Worm (Caenorhabditis elegans) whole organism, early embryonic: ENCODE results near the gene M03C11.6.
"Not testable (repeated sequence)": the region's sequence is repeated elsewhere in the genome, so short reads cannot be mapped to it uniquely, and the experiment has no call there.

Experiments used
- B0310.2 ChIP-seq: sonication (generic microtip); optimal IDR thresholded peaks from 2 replicates; lab custom pipeline; 2016; ENCODE audit warnings: mild to moderate bottlenecking, missing genetic modification characterization, missing compliant biosample characterization
- F13C5.2 ChIP-seq: sonication (generic microtip); optimal IDR thresholded peaks from 2 replicates; lab custom pipeline; 2017; ENCODE audit warnings: mild to moderate bottlenecking, missing genetic modification characterization, inconsistent platforms, missing compliant biosample characterization
- aly-1 ChIP-seq: sonication (generic microtip); optimal IDR thresholded peaks from 2 replicates; lab custom pipeline; 2016; ENCODE audit warnings: missing genetic modification characterization, missing compliant biosample characterization
- ama-1 ChIP-seq: fragments of 150-350 bp; optimal IDR thresholded peaks from 2 replicates; lab custom pipeline; 2014
- ceh-13 ChIP-seq: fragments of 200-800 bp; sonication (Bioruptor generic); optimal IDR thresholded peaks from 2 replicates; lab custom pipeline; 2018; ENCODE audit warnings: mild to moderate bottlenecking, missing genetic modification characterization, missing compliant biosample characterization
- ceh-36 ChIP-seq: sonication (generic microtip); optimal IDR thresholded peaks from 2 replicates; lab custom pipeline; 2016; ENCODE audit warnings: missing genetic modification characterization, inconsistent platforms, missing compliant biosample characterization
- ets-7 ChIP-seq: sonication (generic microtip); optimal IDR thresholded peaks from 2 replicates; lab custom pipeline; 2016; ENCODE audit warnings: missing genotype, missing genetic modification characterization, missing compliant biosample characterization
- flt-1 ChIP-seq: fragments of 200-800 bp; sonication (Bioruptor generic); IDR thresholded peaks from 2 replicates; pipeline ENCODE4 v1.3.6; 2022; ENCODE audit warnings: missing genetic modification characterization, missing compliant biosample characterization
- hmbx-1 ChIP-seq: sonication (generic microtip); optimal IDR thresholded peaks from 2 replicates; lab custom pipeline; 2016; ENCODE audit warnings: mild to moderate bottlenecking, missing genetic modification characterization, missing compliant biosample characterization
- hmg-4 ChIP-seq: fragments of 200-800 bp; sonication (Bioruptor generic); optimal IDR thresholded peaks from 2 replicates; lab custom pipeline; 2018; ENCODE audit warnings: mild to moderate bottlenecking, missing genetic modification characterization, missing compliant biosample characterization
- hnd-1 ChIP-seq: sonication (generic microtip); optimal IDR thresholded peaks from 2 replicates; lab custom pipeline; 2016; ENCODE audit warnings: missing genetic modification characterization, missing compliant biosample characterization
- pes-1 ChIP-seq: fragments of 200-800 bp; sonication (Bioruptor generic); IDR thresholded peaks from 2 replicates; pipeline ENCODE4 v1.3.6; 2022; ENCODE audit warnings: missing genetic modification reagents, missing genetic modification characterization, missing compliant biosample characterization
- scrt-1 ChIP-seq: fragments of 200-800 bp; sonication (Bioruptor generic); IDR thresholded peaks from 2 replicates; pipeline ENCODE4 v1.3.6; 2022; ENCODE audit warnings: missing genetic modification characterization, missing compliant biosample characterization
- sea-1 ChIP-seq: fragments of 200-800 bp; sonication (Bioruptor generic); conservative IDR thresholded peaks from 2 replicates; pipeline ENCODE4 v1.3.6; 2022; ENCODE audit warnings: missing genetic modification characterization, missing compliant biosample characterization
- tbx-11 ChIP-seq: fragments of 200-800 bp; sonication (Bioruptor generic); IDR thresholded peaks from 2 replicates; pipeline ENCODE4 v1.3.6; 2022; ENCODE audit warnings: missing genetic modification characterization, missing compliant biosample characterization
- tbx-37 ChIP-seq: fragments of 200-800 bp; sonication (Bioruptor generic); conservative IDR thresholded peaks from 2 replicates; pipeline ENCODE4 v1.3.6; 2022; ENCODE audit warnings: missing genetic modification reagents, missing genetic modification characterization, missing compliant biosample characterization
- tra-4 ChIP-seq: sonication (generic microtip); optimal IDR thresholded peaks from 2 replicates; lab custom pipeline; 2017; ENCODE audit warnings: missing genetic modification characterization, missing compliant biosample characterization

Gene M03C11.6

DNA sequence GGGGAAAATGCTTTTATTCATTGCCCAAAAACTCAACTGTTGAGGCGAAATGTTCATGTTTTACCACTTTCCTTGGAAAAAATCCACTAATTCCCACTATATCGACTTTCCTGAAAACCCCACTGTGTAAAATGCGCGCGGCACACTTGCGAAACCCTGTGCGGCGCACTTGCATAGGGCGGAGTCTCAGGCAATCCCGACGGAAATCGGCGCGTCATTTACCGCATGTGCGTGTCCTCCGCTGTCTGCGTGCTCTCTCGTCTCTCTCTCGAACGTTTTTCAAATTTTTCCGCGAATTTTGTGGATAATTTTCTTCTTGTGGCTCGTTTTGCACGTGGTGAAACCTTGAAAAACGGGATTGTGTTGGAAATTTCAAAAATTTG is 37.3 kb upstream of the M03C11.6 start, which contains the start of gene atx-2:
Gene atx-2 (plus strand): TSS at position 226 of the 383 bp plus-strand sequence.
- peak; percentile 95 for TF ChIP-seq scrt-1 (GFP tag; lab: Robert Waterston, UW)
- TF ChIP-seq F13C5.2, result peak; percentile 99
- peak; percentile 95 for TF ChIP-seq flt-1 (GFP tag; lab: Robert Waterston, UW)
- TF ChIP-seq tbx-11 (GFP tag; lab: Robert Waterston, UW), result peak; percentile 97
- TF ChIP-seq tbx-37 (GFP tag; lab: Robert Waterston, UW), result peak; percentile 98
- peak; percentile 91 for TF ChIP-seq ets-7
- peak; percentile 88 for TF ChIP-seq hmbx-1
- TF ChIP-seq hnd-1 (tag; lab: Kevin White, UChicago), result peak; percentile 92
- TF ChIP-seq ceh-36, result peak; percentile 97
- TF ChIP-seq tra-4, result peak; percentile 95
- TF ChIP-seq B0310.2 (tag; lab: Kevin White, UChicago), result peak; percentile 96
- TF ChIP-seq pes-1 (GFP tag; lab: Robert Waterston, UW), result peak; percentile 98
- TF ChIP-seq hmg-4 (GFP tag; lab: Kevin White, UChicago), result peak; percentile 99
- TF ChIP-seq ama-1 (lab: Kevin White, UChicago), result no peak
- TF ChIP-seq aly-1 (tag; lab: Kevin White, UChicago), result peak; percentile 95
- TF ChIP-seq ceh-13 (GFP tag; lab: Kevin White, UChicago), result peak; percentile 97
- peak; percentile 99 for TF ChIP-seq sea-1 (GFP tag; lab: Robert Waterston, UW)

DNA sequence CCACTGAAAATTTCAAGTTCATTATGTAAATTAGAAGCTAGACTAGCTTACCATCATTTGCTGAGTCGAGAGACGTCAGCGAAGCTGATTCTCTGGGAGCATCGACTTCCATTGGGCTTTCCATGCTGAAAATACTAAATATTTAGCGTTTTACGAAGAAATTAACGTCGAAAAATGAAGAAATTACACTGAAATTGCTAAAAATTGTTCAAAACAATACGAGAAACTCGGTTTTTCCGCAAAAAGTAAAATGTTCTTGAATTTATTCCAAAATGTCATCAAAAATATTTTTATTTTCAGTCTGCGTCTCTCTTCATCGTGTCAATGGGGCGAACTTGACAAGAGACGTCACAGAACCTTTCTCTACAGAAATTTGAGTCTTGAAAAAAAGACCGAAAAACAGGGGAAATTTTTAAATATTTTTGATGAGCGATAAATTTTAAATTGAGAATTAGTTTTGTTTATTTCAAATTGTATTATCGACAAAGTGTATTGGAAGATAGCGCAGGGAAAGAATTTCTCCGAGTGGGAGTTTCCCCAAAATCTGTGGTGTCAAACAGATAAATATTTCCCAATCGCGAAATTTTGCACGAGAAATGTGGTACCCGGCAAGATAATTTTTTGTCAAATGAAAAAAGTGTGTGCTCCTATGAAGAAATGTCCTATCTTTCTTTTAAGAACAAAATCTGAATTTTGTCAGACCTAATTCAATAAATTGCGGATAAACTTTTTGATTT is 36.8 kb upstream of the M03C11.6 start, which contains the start of gene ecps-1:
Gene ecps-1 (minus strand): TSS at position 125 of the 737 bp plus-strand sequence.
- TF ChIP-seq pes-1 (GFP tag; lab: Robert Waterston, UW), result peak; percentile 75
- TF ChIP-seq tbx-11 (GFP tag; lab: Robert Waterston, UW), result peak; percentile 23; the same call in 1 of the 2 replicates
- peak; percentile 60; the same call in 1 of the 2 replicates for TF ChIP-seq tbx-37 (GFP tag; lab: Robert Waterston, UW)
- no peak for TF ChIP-seq F13C5.2
- TF ChIP-seq hmbx-1, result no peak
- no peak for TF ChIP-seq aly-1 (tag; lab: Kevin White, UChicago)
- peak; percentile 35; the same call in 1 of the 2 replicates for TF ChIP-seq scrt-1 (GFP tag; lab: Robert Waterston, UW)
- TF ChIP-seq sea-1 (GFP tag; lab: Robert Waterston, UW), result 0 out of 2 replicates have a peak, but pooled peaks have one; percentile 11
- TF ChIP-seq flt-1 (GFP tag; lab: Robert Waterston, UW), result peak; percentile 28; the same call in 1 of the 2 replicates

DNA sequence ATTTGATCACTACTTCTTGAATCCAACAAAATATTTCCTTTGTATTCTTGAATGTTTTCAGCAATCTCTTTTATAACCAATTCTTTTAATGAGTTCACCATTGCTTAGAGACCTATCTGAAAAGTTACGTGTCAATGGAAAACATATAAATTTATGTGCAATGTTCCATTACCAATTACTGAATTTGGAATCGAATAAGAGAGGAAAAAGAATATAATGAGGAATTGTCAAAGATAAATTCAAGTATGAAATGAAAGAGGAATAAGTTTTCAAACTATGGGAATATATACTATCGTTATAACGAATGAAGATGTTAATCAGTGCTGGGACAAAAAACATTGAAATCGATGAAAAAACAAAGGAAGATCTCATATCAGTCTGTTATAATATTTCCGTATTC is 27.2 kb upstream of the M03C11.6 start, which contains the start of gene H04D03.4:
Gene H04D03.4 (minus strand): TSS at position 101 of the 400 bp plus-strand sequence.
- TF ChIP-seq ama-1 (lab: Kevin White, UChicago), result no peak
- no peak for TF ChIP-seq ets-7
- no peak for TF ChIP-seq tbx-37 (GFP tag; lab: Robert Waterston, UW)
- no peak for TF ChIP-seq pes-1 (GFP tag; lab: Robert Waterston, UW)
- no peak for TF ChIP-seq tbx-11 (GFP tag; lab: Robert Waterston, UW)
- no peak for TF ChIP-seq tra-4
- no peak for TF ChIP-seq hnd-1 (tag; lab: Kevin White, UChicago)
- no peak for TF ChIP-seq aly-1 (tag; lab: Kevin White, UChicago)
- TF ChIP-seq sea-1 (GFP tag; lab: Robert Waterston, UW), result no peak
- TF ChIP-seq ceh-13 (GFP tag; lab: Kevin White, UChicago), result no peak
- TF ChIP-seq flt-1 (GFP tag; lab: Robert Waterston, UW), result no peak
- TF ChIP-seq F13C5.2, result no peak

DNA sequence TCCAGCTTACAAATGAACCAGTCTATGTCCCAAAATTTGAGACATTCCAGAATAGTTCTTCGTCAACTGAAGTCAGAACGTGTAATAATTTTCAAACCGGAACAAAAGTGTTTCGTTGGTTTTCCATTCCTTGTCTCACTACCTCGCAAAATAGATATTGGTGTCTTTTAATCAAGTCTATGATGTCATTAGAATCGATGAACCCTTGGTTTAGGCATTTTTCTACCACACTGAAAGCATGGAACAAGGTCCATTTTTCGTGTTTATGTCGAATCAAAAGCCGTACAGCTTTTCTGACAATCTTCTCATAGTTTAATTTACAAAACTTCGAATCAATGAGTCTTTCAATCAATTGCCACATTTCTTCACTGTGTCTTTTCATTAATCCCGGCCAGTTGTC is 22.9 kb upstream of the M03C11.6 start, which contains the start of gene H04D03.7:
Gene H04D03.7 (minus strand): TSS at position 101 of the 400 bp plus-strand sequence.
- no peak for TF ChIP-seq hmbx-1
- TF ChIP-seq ceh-13 (GFP tag; lab: Kevin White, UChicago), result no peak
- TF ChIP-seq ceh-36, result no peak
- no peak for TF ChIP-seq aly-1 (tag; lab: Kevin White, UChicago)
- TF ChIP-seq ets-7, result no peak
- TF ChIP-seq B0310.2 (tag; lab: Kevin White, UChicago), result no peak
- no peak for TF ChIP-seq scrt-1 (GFP tag; lab: Robert Waterston, UW)
- TF ChIP-seq tra-4, result no peak
- no peak for TF ChIP-seq ama-1 (lab: Kevin White, UChicago)
- TF ChIP-seq F13C5.2, result no peak
- no peak for TF ChIP-seq tbx-11 (GFP tag; lab: Robert Waterston, UW)
- no peak for TF ChIP-seq tbx-37 (GFP tag; lab: Robert Waterston, UW)

DNA sequence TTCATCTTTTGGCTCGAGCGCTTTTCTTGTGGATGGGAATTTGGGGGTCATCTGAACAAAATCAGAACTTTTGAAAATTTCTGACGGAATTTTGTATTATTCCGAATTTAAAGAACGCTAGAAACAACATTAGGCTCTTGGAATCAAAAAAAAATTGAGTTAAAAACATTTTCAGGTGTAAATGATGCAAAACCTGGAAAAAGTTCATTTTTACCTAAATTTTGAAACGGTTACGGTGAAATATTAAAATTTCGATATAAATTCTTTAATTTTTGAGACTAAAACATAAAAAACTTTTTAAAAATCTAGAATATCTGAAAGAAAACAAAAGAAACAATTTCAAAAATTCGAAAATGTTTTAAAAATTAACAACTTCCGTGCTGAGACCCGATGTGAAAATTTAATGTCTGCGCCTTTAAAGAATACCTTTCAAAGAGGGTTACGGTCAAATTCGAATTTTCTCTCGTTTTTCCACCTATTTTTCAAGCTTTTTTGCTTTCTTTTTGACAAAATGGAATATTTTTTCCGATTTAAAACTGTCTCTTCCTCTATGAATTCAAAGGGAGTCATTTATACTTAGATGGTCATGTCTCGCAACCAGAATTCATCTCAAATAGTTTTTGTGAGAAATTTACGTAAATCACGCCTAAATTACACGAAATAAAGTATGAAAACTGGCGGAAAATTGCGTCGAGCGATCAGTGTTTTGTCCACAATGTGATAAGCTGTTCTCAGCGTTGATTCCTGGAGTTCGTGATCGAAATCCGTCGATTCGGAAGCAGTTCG is 18.7 kb upstream of the M03C11.6 start, which contains the start of the genes H04D03.2 and ecps-2:
Gene H04D03.2 (minus strand): TSS at position 51 of the 786 bp plus-strand sequence.
Gene ecps-2 (plus strand): TSS at position 736 of the 786 bp plus-strand sequence.
- TF ChIP-seq B0310.2 (tag; lab: Kevin White, UChicago) (no peak), hmbx-1 (no peak), ama-1 (lab: Kevin White, UChicago) (no peak), aly-1 (tag; lab: Kevin White, UChicago) (no peak), tra-4 (no peak), scrt-1 (GFP tag; lab: Robert Waterston, UW) (no peak), tbx-11 (GFP tag; lab: Robert Waterston, UW) (no peak), F13C5.2 (no peak), tbx-37 (GFP tag; lab: Robert Waterston, UW) (no peak)

DNA sequence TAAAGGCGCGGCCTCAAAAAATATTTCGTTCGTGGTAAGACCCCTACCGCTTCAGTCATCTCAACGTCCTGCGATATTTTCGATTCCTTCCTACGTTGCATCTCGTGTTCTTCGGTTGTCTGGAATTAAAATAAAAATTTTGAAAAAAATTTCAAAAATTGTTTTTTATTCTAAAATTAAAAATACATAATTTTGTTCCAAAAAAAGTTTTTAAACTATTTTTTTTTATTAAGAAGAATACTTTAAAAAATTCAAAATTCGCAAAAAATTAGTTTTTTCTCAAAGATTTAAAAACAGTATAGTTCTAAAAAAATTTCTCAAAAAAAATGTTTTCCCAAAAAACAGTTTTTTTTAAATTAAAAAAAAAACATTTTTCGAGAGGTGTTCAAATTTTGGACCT is 15.0 kb upstream of the M03C11.6 start, which contains the start of gene H04D03.6:
Gene H04D03.6 (minus strand): TSS at position 101 of the 400 bp plus-strand sequence.
- TF ChIP-seq F13C5.2; B0310.2 (tag; lab: Kevin White, UChicago); ets-7: not testable (repeated sequence)
